Fruit fly (Drosophila melanogaster) whole organism, embryonic: Measurements from ENCODE around the gene CG9117.

Experiments
- B-H1 ChIP-seq: fragments of 200-800 bp; sonication (Bioruptor generic); IDR thresholded peaks from 3 replicates; pipeline ENCODE4 v1.3.6; 2022; ENCODE audit warnings: missing biosample characterization, missing genetic modification characterization
- B-H2 ChIP-seq: fragments of 200-800 bp; sonication (Bioruptor generic); optimal IDR thresholded peaks from 2 replicates; lab custom pipeline; 2018; ENCODE audit warnings: missing biosample characterization, mild to moderate bottlenecking, missing genetic modification characterization
- CG1024 ChIP-seq: fragments of 200-800 bp; sonication (Bioruptor generic); IDR thresholded peaks from 2 replicates; pipeline ENCODE4 v1.3.6; 2022; ENCODE audit warnings: missing biosample characterization, missing genetic modification characterization
- CG10959 ChIP-seq: fragments of 200-800 bp; sonication (Bioruptor generic); IDR thresholded peaks from 2 replicates; pipeline ENCODE4 v1.3.6; 2022; ENCODE audit warnings: missing biosample characterization, missing genetic modification characterization
- CG12659 ChIP-seq: fragments of 200-800 bp; sonication (Bioruptor generic); optimal IDR thresholded peaks from 3 replicates; lab custom pipeline; 2017; ENCODE audit warnings: mild to moderate bottlenecking, missing biosample characterization, missing genetic modification reagents, missing genetic modification characterization
- CG12744 ChIP-seq: fragments of 200-800 bp; sonication (Bioruptor generic); optimal IDR thresholded peaks from 2 replicates; lab custom pipeline; 2016; ENCODE audit warnings: missing biosample characterization, missing genetic modification characterization
- CG13424 ChIP-seq: fragments of 200-800 bp; sonication (Bioruptor generic); optimal IDR thresholded peaks from 2 replicates; lab custom pipeline; 2019; ENCODE audit warnings: missing biosample characterization, mild to moderate bottlenecking, missing genetic modification characterization, moderate library complexity
- CG14014 ChIP-seq: fragments of 200-800 bp; sonication (Bioruptor generic); IDR thresholded peaks from 2 replicates; pipeline ENCODE4 v1.3.6; 2022; ENCODE audit warnings: missing biosample characterization, missing genetic modification characterization
- CG17186 ChIP-seq: fragments of 200-800 bp; sonication (Bioruptor generic); optimal IDR thresholded peaks from 3 replicates; lab custom pipeline; 2017; ENCODE audit warnings: missing biosample characterization, missing genetic modification reagents, missing genetic modification characterization
- CG31388 ChIP-seq: fragments of 200-800 bp; sonication (Bioruptor generic); optimal IDR thresholded peaks from 2 replicates; lab custom pipeline; 2016; ENCODE audit warnings: missing biosample characterization, missing genetic modification characterization
- CG31441 ChIP-seq: fragments of 200-800 bp; sonication (Bioruptor generic); IDR thresholded peaks from 2 replicates; pipeline ENCODE4 v1.3.6; 2022; ENCODE audit warnings: missing biosample characterization, missing genetic modification characterization
- CG4328 ChIP-seq: fragments of 200-800 bp; sonication (Bioruptor generic); optimal IDR thresholded peaks from 3 replicates; lab custom pipeline; 2017; ENCODE audit warnings: missing biosample characterization, missing genetic modification reagents, missing genetic modification characterization
- CG4360 ChIP-seq: fragments of 200-800 bp; sonication (Bioruptor generic); IDR thresholded peaks from 2 replicates; pipeline ENCODE4 v1.3.6; 2022; ENCODE audit warnings: missing biosample characterization, missing genetic modification characterization
- CG43689 ChIP-seq: fragments of 200-800 bp; sonication (Bioruptor generic); IDR thresholded peaks from 2 replicates; pipeline ENCODE4 v1.3.6; 2022; ENCODE audit warnings: missing biosample characterization, missing genetic modification characterization
- CG7745 ChIP-seq: fragments of 200-800 bp; sonication (Bioruptor generic); optimal IDR thresholded peaks from 2 replicates; lab custom pipeline; 2018; ENCODE audit warnings: missing biosample characterization, mild to moderate bottlenecking, missing genetic modification characterization, moderate library complexity
- CG7786 ChIP-seq: fragments of 200-800 bp; sonication (Bioruptor generic); optimal IDR thresholded peaks from 2 replicates; lab custom pipeline; 2016; ENCODE audit warnings: missing biosample characterization, missing genetic modification characterization
- CG8281 ChIP-seq: fragments of 200-800 bp; sonication (Bioruptor generic); optimal IDR thresholded peaks from 2 replicates; lab custom pipeline; 2018; ENCODE audit warnings: missing biosample characterization, mild to moderate bottlenecking, missing genetic modification characterization, moderate library complexity
- CG8388 ChIP-seq: fragments of 200-800 bp; sonication (Bioruptor generic); optimal IDR thresholded peaks from 2 replicates; lab custom pipeline; 2019; ENCODE audit warnings: missing biosample characterization, mild to moderate bottlenecking, missing genetic modification characterization, moderate library complexity
- CG9437 ChIP-seq: fragments of 200-800 bp; sonication (Bioruptor generic); optimal IDR thresholded peaks from 2 replicates; lab custom pipeline; 2018; ENCODE audit warnings: missing biosample characterization, mild to moderate bottlenecking, missing genetic modification characterization
- CTCF ChIP-seq: fragments of 200-800 bp; sonication (Bioruptor generic); optimal IDR thresholded peaks from 2 replicates; lab custom pipeline; 2017; ENCODE audit warnings: missing biosample characterization, mild to moderate bottlenecking, missing genetic modification characterization, moderate library complexity
- D ChIP-seq, 2 experiments: fragments of 200-800 bp in 1 of 2; fragments of >200 bp in 1 of 2; sonication (Bioruptor generic) in 1 of 2; optimal IDR thresholded peaks; 2 replicates in 1 of 2; 3 replicates in 1 of 2; lab custom pipeline; 2017; ENCODE audit warnings: mild to moderate bottlenecking in 1 of 2, missing biosample characterization in 1 of 2, missing genetic modification characterization in 1 of 2, missing genetic modification reagents in 1 of 2
- D19B ChIP-seq: fragments of 200-800 bp; sonication (Bioruptor generic); optimal IDR thresholded peaks from 2 replicates; lab custom pipeline; 2017; ENCODE audit warnings: missing biosample characterization, mild to moderate bottlenecking, missing genetic modification characterization
- Dad ChIP-seq: fragments of 200-800 bp; sonication (Bioruptor generic); optimal IDR thresholded peaks from 3 replicates; lab custom pipeline; 2016; ENCODE audit warnings: missing biosample characterization, missing genetic modification characterization
- Dfd ChIP-seq, 2 experiments: fragments of >200 bp; optimal IDR thresholded peaks; 2 replicates each; lab custom pipeline; 2017; ENCODE audit warnings: missing biosample characterization in 2 of 2, missing genetic modification characterization in 2 of 2
- Dll ChIP-seq: fragments of 200-800 bp; sonication (Bioruptor generic); IDR thresholded peaks from 4 replicates; pipeline ENCODE4 v1.3.6; 2022; ENCODE audit warnings: missing biosample characterization, missing genetic modification characterization; ENCODE audit not compliant: partially characterized antibody
- Dref ChIP-seq: fragments of 200-800 bp; sonication (Bioruptor generic); IDR thresholded peaks from 2 replicates; pipeline ENCODE4 v1.3.6; 2022; ENCODE audit warnings: missing biosample characterization, missing genetic modification characterization
- E2f2 ChIP-seq: fragments of 200-800 bp; sonication (Bioruptor generic); IDR thresholded peaks from 2 replicates; pipeline ENCODE4 v1.3.6; 2022; ENCODE audit warnings: missing biosample characterization, missing genetic modification characterization
- Fer3 ChIP-seq: fragments of 200-800 bp; sonication (Bioruptor generic); optimal IDR thresholded peaks from 2 replicates; lab custom pipeline; 2018; ENCODE audit warnings: missing biosample characterization, mild to moderate bottlenecking, missing genetic modification characterization, moderate library complexity
- HmgD ChIP-seq: fragments of 200-800 bp; sonication (Bioruptor generic); optimal IDR thresholded peaks from 3 replicates; lab custom pipeline; 2016; ENCODE audit warnings: missing biosample characterization, missing genetic modification characterization
- MBD-R2 ChIP-seq: fragments of 200-800 bp; sonication (Bioruptor generic); IDR thresholded peaks from 2 replicates; pipeline ENCODE4 v1.3.6; 2022; ENCODE audit warnings: missing biosample characterization, missing genetic modification characterization
- Stat92E ChIP-seq, 3 experiments: fragments of >200 bp in 2 of 3; fragments of 200-800 bp in 1 of 3; sonication (Bioruptor generic) in 1 of 3; optimal IDR thresholded peaks; 2 replicates each; lab custom pipeline; 2017 to 2019; ENCODE audit warnings: missing biosample characterization in 3 of 3, missing genetic modification characterization in 3 of 3, mild to moderate bottlenecking in 1 of 3, moderate library complexity in 1 of 3
- Taf1 ChIP-seq: fragments of 200-800 bp; sonication (Bioruptor generic); IDR thresholded peaks from 2 replicates; pipeline ENCODE4 v1.3.6; 2022; ENCODE audit warnings: missing biosample characterization, missing genetic modification characterization
- bigmax ChIP-seq: fragments of 200-800 bp; sonication (Bioruptor generic); optimal IDR thresholded peaks from 2 replicates; lab custom pipeline; 2018; ENCODE audit warnings: missing biosample characterization, mild to moderate bottlenecking, missing genetic modification characterization
- cad ChIP-seq: fragments of >200 bp; optimal IDR thresholded peaks from 2 replicates; lab custom pipeline; 2017; ENCODE audit warnings: missing biosample characterization, missing genetic modification characterization
- croc ChIP-seq: fragments of 200-800 bp; sonication (Bioruptor generic); conservative IDR thresholded peaks from 3 replicates; pipeline ENCODE4 v1.3.6; 2022; ENCODE audit warnings: missing biosample characterization, missing genetic modification characterization
- crp ChIP-seq, 2 experiments: fragments of 200-800 bp; sonication (Bioruptor generic); optimal IDR thresholded peaks; 2 replicates in 1 of 2; 3 replicates in 1 of 2; lab custom pipeline; 2017; ENCODE audit warnings: missing biosample characterization in 2 of 2, missing genetic modification characterization in 2 of 2, mild to moderate bottlenecking in 1 of 2, moderate library complexity in 1 of 2
- dan ChIP-seq: fragments of 200-800 bp; sonication (Bioruptor generic); IDR thresholded peaks from 2 replicates; pipeline ENCODE4 v1.3.6; 2022; ENCODE audit warnings: missing biosample characterization, missing genetic modification characterization
- dm ChIP-seq: fragments of 200-800 bp; sonication (Bioruptor generic); optimal IDR thresholded peaks from 3 replicates; lab custom pipeline; 2016; ENCODE audit warnings: missing biosample characterization, missing genetic modification characterization
- fd102C ChIP-seq: fragments of 200-800 bp; sonication (Bioruptor generic); optimal IDR thresholded peaks from 2 replicates; lab custom pipeline; 2018; ENCODE audit warnings: missing biosample characterization, mild to moderate bottlenecking, missing genetic modification characterization, moderate library complexity
- hth ChIP-seq: fragments of >200 bp; optimal IDR thresholded peaks from 2 replicates; lab custom pipeline; 2017; ENCODE audit warnings: inconsistent platforms
- otp ChIP-seq: fragments of 200-800 bp; sonication (Bioruptor generic); IDR thresholded peaks from 3 replicates; pipeline ENCODE4, ENCODE4 v1.3.6; 2022; ENCODE audit warnings: missing biosample characterization, missing genetic modification characterization
- pnt ChIP-seq: fragments of 200-800 bp; sonication (Bioruptor generic); optimal IDR thresholded peaks from 3 replicates; lab custom pipeline; 2016; ENCODE audit warnings: missing biosample characterization, missing genetic modification characterization
- pum ChIP-seq: fragments of 200-800 bp; sonication (Bioruptor generic); optimal IDR thresholded peaks from 2 replicates; lab custom pipeline; 2016; ENCODE audit warnings: missing biosample characterization, missing genetic modification characterization
- repo ChIP-seq: fragments of 200-800 bp; sonication (Bioruptor generic); optimal IDR thresholded peaks from 2 replicates; lab custom pipeline; 2016; ENCODE audit warnings: missing biosample characterization, missing genetic modification characterization
- row ChIP-seq: fragments of 200-800 bp; sonication (Bioruptor generic); IDR thresholded peaks from 3 replicates; pipeline ENCODE4 v1.3.6; 2022; ENCODE audit warnings: missing biosample characterization, missing genetic modification characterization
- sens ChIP-seq: fragments of 200-800 bp; sonication (Bioruptor generic); peaks from one replicate; lab custom pipeline; 2016; ENCODE audit warnings: missing biosample characterization, missing genetic modification characterization
- sob ChIP-seq: fragments of 200-800 bp; sonication (Bioruptor generic); IDR thresholded peaks from 2 replicates; pipeline ENCODE4 v1.3.6; 2022; ENCODE audit warnings: missing biosample characterization, missing genetic modification characterization
- tna ChIP-seq: fragments of 200-800 bp; sonication (Bioruptor generic); IDR thresholded peaks from 2 replicates; pipeline ENCODE4 v1.3.6; 2022; ENCODE audit warnings: missing biosample characterization, missing genetic modification characterization; ENCODE audit not compliant: partially characterized antibody
- wdn ChIP-seq: fragments of 200-800 bp; sonication (Bioruptor generic); IDR thresholded peaks from 2 replicates; pipeline ENCODE4 v1.3.6; 2022; ENCODE audit warnings: missing biosample characterization, missing genetic modification characterization
- zen ChIP-seq: fragments of 200-800 bp; sonication (Bioruptor generic); optimal IDR thresholded peaks from 3 replicates; lab custom pipeline; 2018; ENCODE audit warnings: missing biosample characterization, mild to moderate bottlenecking, missing genetic modification characterization, moderate library complexity
- zfh2 ChIP-seq: fragments of 200-800 bp; sonication (Bioruptor generic); optimal IDR thresholded peaks from 2 replicates; lab custom pipeline; 2016; ENCODE audit warnings: missing biosample characterization, missing genetic modification characterization

CG9117 gene

DNA sequence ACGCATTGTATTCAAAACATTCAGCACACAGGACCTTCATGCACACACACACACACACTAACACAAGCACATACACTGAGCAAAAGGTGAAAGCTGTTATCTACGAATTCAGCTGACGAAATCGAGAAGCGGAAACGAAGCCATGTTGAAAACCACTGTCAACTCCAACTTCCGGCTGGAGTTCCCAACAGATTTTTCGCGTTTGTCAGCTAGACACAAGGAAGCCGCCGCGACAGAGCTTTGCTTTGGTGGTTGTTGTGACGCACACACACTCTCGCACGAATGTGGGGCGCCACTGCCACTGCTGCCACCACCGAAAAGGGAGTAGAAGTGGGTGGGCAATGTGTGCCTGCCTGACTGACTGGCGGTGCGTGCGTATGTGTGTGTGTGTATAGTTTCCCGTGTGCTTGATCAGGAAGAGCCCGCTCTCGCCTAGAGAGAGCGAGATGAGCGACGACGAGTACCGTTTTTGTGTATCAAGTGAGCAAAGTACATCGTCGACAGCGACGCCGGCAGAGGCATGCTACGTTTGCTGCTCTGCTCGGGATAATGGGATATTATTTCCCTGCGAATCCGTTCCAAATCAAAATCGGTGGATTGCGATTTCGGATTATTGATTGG is 40.0 kb downstream of the CG9117 start (continued):
- peak; percentile 42; the same call in 1 of the 2 replicates for TF ChIP-seq sob
- TF ChIP-seq CG10959 (GFP tag; lab: Robert Waterston, UW): no peak
- TF ChIP-seq CG1024: no peak
- no peak for TF ChIP-seq CG17186 (GFP tag; lab: Kevin White, UChicago)
- TF ChIP-seq zen: no peak
- TF ChIP-seq D19B (GFP tag; lab: Kevin White, UChicago): no peak
- no peak for TF ChIP-seq bigmax (GFP tag; lab: Kevin White, UChicago)
- TF ChIP-seq tna: no peak
- TF ChIP-seq CG12659: peak; percentile 32
- peak; percentile 84 for TF ChIP-seq CG4328 (GFP tag; lab: Kevin White, UChicago)
- TF ChIP-seq Stat92E (GFP tag; optimal IDR thresholded peaks at IDR 0.05; lab: Kevin White, UChicago): no peak
- peak; percentile 15; the same call in 1 of the 2 replicates for TF ChIP-seq E2f2 (GFP tag; lab: Robert Waterston, UW)
- no peak for TF ChIP-seq dm (GFP tag; lab: Kevin White, UChicago)
- no peak for TF ChIP-seq row
- TF ChIP-seq hth (lab: Kevin White, UChicago): no peak
- no peak for TF ChIP-seq repo (GFP tag; lab: Kevin White, UChicago)
- TF ChIP-seq sens (GFP tag; lab: Kevin White, UChicago): peak; percentile 81
- TF ChIP-seq CG14014 (GFP tag; lab: Robert Waterston, UW): no peak
- peak; percentile 13 for TF ChIP-seq fd102C (GFP tag; lab: Kevin White, UChicago)
- TF ChIP-seq CTCF (GFP tag; lab: Kevin White, UChicago): peak; percentile 47
- TF ChIP-seq D (optimal IDR thresholded peaks at IDR 0.05; lab: Kevin White, UChicago): no peak
- TF ChIP-seq D (GFP tag; optimal IDR thresholded peaks at IDR 0.05; lab: Kevin White, UChicago): peak; percentile 52
- no peak for TF ChIP-seq CG43689
- TF ChIP-seq dan: no peak
- peak; percentile 6 for TF ChIP-seq CG9437 (GFP tag; lab: Kevin White, UChicago)
- no peak for TF ChIP-seq CG31388
- TF ChIP-seq MBD-R2 (GFP tag; lab: Robert Waterston, UW): no peak
- no peak for TF ChIP-seq CG12744
- TF ChIP-seq CG8281 (tag; lab: Kevin White, UChicago): peak; percentile 33
- TF ChIP-seq Dad (GFP tag; lab: Kevin White, UChicago): peak; percentile 20
- TF ChIP-seq CG4360: peak; percentile 56; the same call in 1 of the 2 replicates
- TF ChIP-seq pum (GFP tag; lab: Kevin White, UChicago): no peak
- TF ChIP-seq Dref (GFP tag; lab: Robert Waterston, UW): no peak
- TF ChIP-seq CG8388 (GFP tag; lab: Kevin White, UChicago): peak; percentile 57
- no peak for TF ChIP-seq B-H1 (GFP tag; lab: Robert Waterston, UW)
- no peak for TF ChIP-seq HmgD
- TF ChIP-seq Fer3 (tag; lab: Kevin White, UChicago): peak; percentile 59
- no peak for TF ChIP-seq zfh2 (GFP tag; lab: Kevin White, UChicago)
- TF ChIP-seq CG13424 (tag; lab: Kevin White, UChicago): peak; percentile 11
- peak; percentile 37; the same call in 1 of the 3 replicates for TF ChIP-seq otp
- TF ChIP-seq Dll (GFP tag; lab: Robert Waterston, UW): no peak
- no peak for TF ChIP-seq Dfd (GFP tag; optimal IDR thresholded peaks at IDR 0.05; lab: Kevin White, UChicago)
- TF ChIP-seq Taf1 (GFP tag; lab: Robert Waterston, UW): no peak
- TF ChIP-seq CG7745: no peak
- TF ChIP-seq crp (GFP tag; optimal IDR thresholded peaks at IDR 0.05; lab: Kevin White, UChicago): peak in 1 of 2 experiments; percentile 32
- TF ChIP-seq CG7786 (GFP tag; lab: Kevin White, UChicago): no peak
- TF ChIP-seq cad (GFP tag; lab: Kevin White, UChicago): no peak
- peak; percentile 60 for TF ChIP-seq CG31441 (GFP tag; lab: Robert Waterston, UW)
- TF ChIP-seq wdn (GFP tag; lab: Robert Waterston, UW): no peak
- no peak for TF ChIP-seq croc
- no peak for TF ChIP-seq pnt
- TF ChIP-seq B-H2: no peak
